Fruit fly (Drosophila melanogaster) Kc167 (cell line): ENCODE measurements around the gene Nak.

ENCODE experiments used
- Myc ChIP-seq: fragments of >200 bp; optimal IDR thresholded peaks from 2 replicates; lab custom pipeline; 2017; ENCODE audit warnings: missing external identifiers
- Sin3A ChIP-seq: fragments of >200 bp; optimal IDR thresholded peaks from 2 replicates; lab custom pipeline; 2018; ENCODE audit warnings: missing external identifiers
- h ChIP-seq: fragments of >200 bp; optimal IDR thresholded peaks from 3 replicates; lab custom pipeline; 2018; ENCODE audit warnings: missing external identifiers
- insv ChIP-seq: fragments of >200 bp; optimal IDR thresholded peaks from 3 replicates; lab custom pipeline; 2018; ENCODE audit warnings: missing external identifiers
- psq ChIP-seq: fragments of >200 bp; optimal IDR thresholded peaks from 2 replicates; lab custom pipeline; 2017; ENCODE audit warnings: missing external identifiers
- ttk ChIP-seq: sonication (Bioruptor generic); optimal IDR thresholded peaks from 2 replicates; lab custom pipeline; 2017; ENCODE audit warnings: missing external identifiers

Nak gene

DNA sequence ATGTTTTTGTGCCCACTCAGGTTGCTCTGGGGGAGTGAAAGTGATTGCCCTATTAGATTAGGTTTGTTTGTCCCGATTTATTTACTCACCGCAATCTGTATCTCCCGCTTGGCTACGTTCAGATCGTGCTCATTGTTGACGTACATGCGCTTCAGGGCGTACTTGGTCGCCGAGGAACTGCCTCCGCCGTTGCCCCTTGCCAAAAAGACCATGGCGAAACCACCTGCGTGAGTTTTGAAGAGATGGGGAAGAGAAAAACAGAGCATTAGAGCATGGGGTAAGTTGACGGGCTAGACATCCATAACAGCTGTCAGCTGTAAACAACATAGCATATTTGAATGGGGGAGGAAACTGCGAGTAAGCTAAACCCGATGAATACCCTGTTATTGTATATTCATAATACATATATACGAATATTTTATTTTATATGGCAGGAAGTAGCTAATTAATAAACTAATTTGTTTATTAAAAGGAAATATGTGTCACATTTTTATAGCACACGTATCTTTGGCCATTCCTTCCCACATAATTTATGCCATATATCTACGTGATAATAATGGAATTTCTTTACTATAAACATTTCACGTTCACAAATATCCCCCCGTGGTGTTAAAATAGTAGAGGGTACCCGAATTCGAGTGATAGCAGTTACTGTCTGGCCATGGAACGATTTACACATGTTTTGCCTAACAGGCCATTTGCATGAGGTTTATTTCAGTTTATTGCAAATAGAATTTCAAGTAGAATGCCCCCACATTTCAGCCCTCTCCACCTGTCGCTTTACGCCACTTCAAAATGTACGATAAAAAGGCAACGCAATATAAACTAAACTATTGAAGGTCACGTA is 3.0 kb downstream of the Nak start:
- TF ChIP-seq insv: no peak

- TF ChIP-seq Myc (lab: Kevin White, UChicago) (no peak), insv (no peak), h (lab: Kevin White, UChicago) (no peak), Sin3A (no peak), ttk (lab: Kevin White, UChicago) (no peak), psq (lab: Kevin White, UChicago) (no peak)
These were observed 11.3 kb downstream of the Nak start, which contains the start of gene Bhmt for dm6 chr2L:18957142-18957674. Gene Bhmt, minus strand, starts transcription at chr2L:18957311.

DNA sequence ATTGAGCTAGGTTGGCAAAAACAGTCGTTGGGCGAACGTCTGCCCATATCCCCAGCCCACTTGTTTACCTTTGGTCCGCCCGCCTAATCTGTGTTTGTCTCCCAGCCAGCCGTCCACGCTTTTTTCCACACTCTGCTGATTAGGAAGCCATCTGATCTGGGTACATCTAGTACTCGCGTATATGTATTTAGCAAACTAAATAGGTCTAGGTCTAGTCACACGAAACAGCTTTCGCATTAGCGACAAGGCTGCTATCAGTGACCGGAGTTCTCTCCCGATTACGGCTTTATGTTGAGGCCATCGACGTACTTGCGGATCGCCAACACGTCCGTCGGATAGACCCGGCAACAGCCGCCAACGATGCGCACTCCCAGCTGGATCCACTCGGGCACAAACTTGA is 12.9 kb downstream of the Nak start:
- TF ChIP-seq Myc (lab: Kevin White, UChicago) (no peak), Sin3A (no peak), ttk (lab: Kevin White, UChicago) (no peak), h (lab: Kevin White, UChicago) (no peak), insv (no peak), psq (lab: Kevin White, UChicago) (no peak)

- TF ChIP-seq ttk (lab: Kevin White, UChicago): no peak
- TF ChIP-seq Myc (lab: Kevin White, UChicago): no peak
- TF ChIP-seq psq (lab: Kevin White, UChicago): no peak
- no peak for TF ChIP-seq insv
- no peak for TF ChIP-seq h (lab: Kevin White, UChicago)
- no peak for TF ChIP-seq Sin3A
These were observed 14.3 kb downstream of the Nak start, which contains the start of gene CG10621 for dm6 chr2L:18954255-18954715. Gene CG10621, minus strand, starts transcription at chr2L:18954431.

- TF ChIP-seq h (lab: Kevin White, UChicago) (no peak), Myc (lab: Kevin White, UChicago) (no peak), psq (lab: Kevin White, UChicago) (no peak), ttk (lab: Kevin White, UChicago) (no peak), insv (no peak), Sin3A (no peak)
These were observed 14.9 kb downstream of the Nak start for dm6 chr2L:18953512-18954254.

- TF ChIP-seq psq (lab: Kevin White, UChicago): no peak
- no peak for TF ChIP-seq insv
- no peak for TF ChIP-seq h (lab: Kevin White, UChicago)
- TF ChIP-seq Myc (lab: Kevin White, UChicago): no peak
- no peak for TF ChIP-seq ttk (lab: Kevin White, UChicago)
- TF ChIP-seq Sin3A: no peak
These were observed 16.9 kb downstream of the Nak start, which contains the start of gene Nedd8 for dm6 chr2L:18951674-18952073. Gene Nedd8, minus strand, starts transcription at chr2L:18951837.

DNA sequence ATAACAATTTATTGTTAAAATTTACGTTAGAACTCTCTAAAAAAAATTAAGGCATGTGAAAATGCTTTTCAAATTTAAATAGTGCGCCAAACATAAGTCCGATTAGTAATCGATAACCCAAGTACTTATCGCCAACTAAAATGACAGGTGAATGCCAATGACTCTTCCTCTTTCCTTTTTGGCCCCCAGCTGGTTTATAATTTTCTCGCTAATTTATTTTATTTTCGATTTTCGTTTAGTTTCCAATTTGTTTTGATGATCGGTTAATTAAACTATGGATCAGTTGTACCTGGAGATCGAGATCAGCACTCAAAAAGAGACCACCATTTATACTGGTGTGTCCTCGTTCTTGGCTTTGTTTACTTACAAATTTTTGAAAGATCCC is 19.8 kb downstream of the Nak start, which contains the start of gene CG10428:
TSS of gene CG10428 (plus strand) at position 161 of the 385 bp plus-strand sequence.
- TF ChIP-seq h (lab: Kevin White, UChicago) (no peak), Sin3A (no peak), insv (no peak), ttk (lab: Kevin White, UChicago) (no peak)

DNA sequence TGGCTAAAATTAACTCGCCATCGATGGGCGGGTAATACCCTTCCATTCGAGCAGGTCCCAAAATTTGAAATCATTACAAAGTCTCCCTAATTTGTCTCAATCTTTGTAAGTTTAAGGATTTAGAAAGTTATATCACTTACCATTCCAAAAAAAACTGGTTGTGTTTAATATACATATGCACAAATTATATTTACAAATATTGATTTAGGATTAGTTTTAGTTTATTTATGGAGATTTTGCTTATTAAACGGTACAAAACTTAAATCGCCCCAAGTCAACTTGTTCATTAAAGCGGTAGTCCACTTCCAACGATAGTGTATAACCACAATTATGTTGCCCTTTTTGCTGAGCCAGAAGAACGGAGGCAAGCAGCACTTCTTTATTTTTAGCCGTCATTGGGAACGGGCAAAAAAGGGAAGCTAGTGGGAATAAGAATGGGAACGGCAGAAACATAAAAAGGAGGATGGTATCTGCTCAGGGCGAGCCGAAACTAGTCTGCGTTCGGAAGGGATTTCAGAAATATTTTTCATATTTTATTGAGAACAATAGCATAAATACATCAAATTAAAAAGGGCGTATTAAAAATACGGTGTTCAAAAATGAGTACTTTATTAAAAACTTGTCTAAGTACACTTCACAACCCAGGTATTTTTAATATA is 20.4 kb downstream of the Nak start:
- TF ChIP-seq Myc (lab: Kevin White, UChicago) (no peak), Sin3A (no peak), insv (no peak), ttk (lab: Kevin White, UChicago) (no peak), psq (lab: Kevin White, UChicago) (no peak), h (lab: Kevin White, UChicago) (no peak)

DNA sequence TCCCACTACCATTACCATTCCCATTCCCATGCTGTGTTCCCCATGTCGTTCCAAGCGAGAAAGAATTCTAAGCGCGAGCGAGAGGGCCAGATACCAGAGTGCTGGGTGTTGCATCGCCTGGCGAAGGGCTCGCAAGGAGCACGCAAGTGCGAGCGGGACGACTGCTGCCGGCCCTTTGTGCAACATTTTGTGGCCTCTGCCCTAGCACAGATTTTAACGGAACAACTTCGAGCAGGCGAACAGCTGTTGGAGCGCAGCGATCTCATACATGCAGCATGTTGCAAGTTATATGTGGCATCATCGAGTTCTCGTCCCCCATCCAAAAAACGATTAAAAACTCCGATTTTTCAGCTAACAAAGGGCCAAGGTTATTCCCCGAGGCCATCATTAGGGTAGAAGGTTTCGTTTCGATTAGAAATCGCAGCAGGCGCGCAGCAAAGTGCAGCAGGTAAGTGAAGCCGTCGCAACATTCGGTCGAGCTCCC is 21.0 kb downstream of the Nak start:
- no peak for TF ChIP-seq insv

- TF ChIP-seq insv (no peak), Sin3A (no peak), Myc (lab: Kevin White, UChicago) (no peak), psq (lab: Kevin White, UChicago) (no peak), h (lab: Kevin White, UChicago) (no peak), ttk (lab: Kevin White, UChicago) (no peak)
These were observed 21.7 kb downstream of the Nak start for dm6 chr2L:18946636-18947514.
